Fruit fly (Drosophila melanogaster) whole organism, embryonic: ENCODE results near the gene Fit2.

Experiments
- Abd-B ChIP-seq: fragments of 200-800 bp; sonication (Bioruptor generic); optimal IDR thresholded peaks from 2 replicates; lab custom pipeline; 2018; ENCODE audit warnings: missing biosample characterization, mild to moderate bottlenecking, missing genetic modification characterization, moderate library complexity
- Atf6 ChIP-seq: fragments of 200-800 bp; sonication (Bioruptor generic); IDR thresholded peaks from 2 replicates; pipeline ENCODE4 v1.3.6; 2022; ENCODE audit warnings: missing biosample characterization, missing genetic modification characterization
- CG13123 ChIP-seq: fragments of 200-800 bp; sonication (Bioruptor generic); optimal IDR thresholded peaks from 2 replicates; lab custom pipeline; 2016; ENCODE audit warnings: missing biosample characterization, missing genetic modification characterization
- CG15011 ChIP-seq: fragments of 200-800 bp; sonication (Bioruptor generic); optimal IDR thresholded peaks from 3 replicates; lab custom pipeline; 2018; ENCODE audit warnings: missing biosample characterization, mild to moderate bottlenecking, missing genetic modification characterization
- CG1602 ChIP-seq: fragments of 200-800 bp; sonication (Bioruptor generic); optimal IDR thresholded peaks from 3 replicates; lab custom pipeline; 2016; ENCODE audit warnings: missing biosample characterization, missing genetic modification characterization
- CG17385 ChIP-seq: fragments of 200-800 bp; sonication (Bioruptor generic); optimal IDR thresholded peaks from 3 replicates; lab custom pipeline; 2018; ENCODE audit warnings: missing biosample characterization, mild to moderate bottlenecking, missing genetic modification characterization
- CG2116 ChIP-seq: fragments of 200-800 bp; sonication (Bioruptor generic); optimal IDR thresholded peaks from 3 replicates; lab custom pipeline; 2018; ENCODE audit warnings: missing biosample characterization, mild to moderate bottlenecking, missing genetic modification characterization
- CG2129 ChIP-seq: fragments of 200-800 bp; sonication (Bioruptor generic); IDR thresholded peaks from 2 replicates; pipeline ENCODE4 v1.3.6; 2022; ENCODE audit warnings: missing biosample characterization, missing genetic modification characterization; ENCODE audit not compliant: partially characterized antibody
- CG31224 ChIP-seq: fragments of 200-800 bp; sonication (Bioruptor generic); IDR thresholded peaks from 2 replicates; pipeline ENCODE4 v1.3.6; 2022; ENCODE audit warnings: missing biosample characterization, missing genetic modification characterization
- CG31441 ChIP-seq: fragments of 200-800 bp; sonication (Bioruptor generic); IDR thresholded peaks from 2 replicates; pipeline ENCODE4 v1.3.6; 2022; ENCODE audit warnings: missing biosample characterization, missing genetic modification characterization
- CG3163 ChIP-seq: fragments of 200-800 bp; sonication (Bioruptor generic); optimal IDR thresholded peaks from 3 replicates; lab custom pipeline; 2016; ENCODE audit warnings: missing biosample characterization, missing genetic modification characterization
- CG3407 ChIP-seq: fragments of 200-800 bp; sonication (Bioruptor generic); optimal IDR thresholded peaks from 2 replicates; lab custom pipeline; 2018; ENCODE audit warnings: missing biosample characterization, mild to moderate bottlenecking, missing genetic modification characterization
- CG4282 ChIP-seq: fragments of 200-800 bp; sonication (Bioruptor generic); optimal IDR thresholded peaks from 2 replicates; lab custom pipeline; 2016; ENCODE audit warnings: missing biosample characterization, missing genetic modification characterization
- CG8388 ChIP-seq: fragments of 200-800 bp; sonication (Bioruptor generic); optimal IDR thresholded peaks from 2 replicates; lab custom pipeline; 2019; ENCODE audit warnings: missing biosample characterization, mild to moderate bottlenecking, missing genetic modification characterization, moderate library complexity
- CG8924 ChIP-seq: fragments of 200-800 bp; optimal IDR thresholded peaks from 3 replicates; lab custom pipeline; 2019; ENCODE audit warnings: missing biosample characterization, mild to moderate bottlenecking, missing genetic modification characterization, moderate library complexity
- Camta ChIP-seq: fragments of 200-800 bp; sonication (Bioruptor generic); optimal IDR thresholded peaks from 2 replicates; lab custom pipeline; 2016; ENCODE audit warnings: missing biosample characterization, missing genetic modification characterization
- D19B ChIP-seq: fragments of 200-800 bp; sonication (Bioruptor generic); optimal IDR thresholded peaks from 2 replicates; lab custom pipeline; 2017; ENCODE audit warnings: missing biosample characterization, mild to moderate bottlenecking, missing genetic modification characterization
- Deaf1 ChIP-seq: fragments of 200-800 bp; optimal IDR thresholded peaks from 3 replicates; lab custom pipeline; 2019; ENCODE audit warnings: missing biosample characterization, mild to moderate bottlenecking, missing genetic modification characterization, moderate library complexity
- E2f1 ChIP-seq: fragments of 200-800 bp; sonication (Bioruptor generic); IDR thresholded peaks from 2 replicates; pipeline ENCODE4 v1.3.6; 2022; ENCODE audit warnings: missing biosample characterization, missing genetic modification characterization
- Hr39 ChIP-seq: fragments of >200 bp; optimal IDR thresholded peaks from 2 replicates; lab custom pipeline; 2017
- Lim3 ChIP-seq: fragments of 200-800 bp; sonication (Bioruptor generic); IDR thresholded peaks from 2 replicates; pipeline ENCODE4 v1.3.6; 2022; ENCODE audit warnings: missing biosample characterization, missing genetic modification characterization
- MESR4 ChIP-seq: fragments of 200-800 bp; sonication (Bioruptor generic); optimal IDR thresholded peaks from 2 replicates; lab custom pipeline; 2018; ENCODE audit warnings: missing biosample characterization, mild to moderate bottlenecking, missing genetic modification characterization, moderate library complexity
- Poxn ChIP-seq: fragments of 200-800 bp; sonication (Bioruptor generic); IDR thresholded peaks from 2 replicates; pipeline ENCODE4 v1.3.6; 2022; ENCODE audit warnings: missing biosample characterization, missing genetic modification characterization
- Ravus ChIP-seq: fragments of 200-800 bp; sonication (Bioruptor generic); IDR thresholded peaks from 2 replicates; pipeline ENCODE4 v1.3.6; 2022; ENCODE audit warnings: missing biosample characterization, missing genetic modification characterization
- Sox102F ChIP-seq: fragments of 200-800 bp; sonication (Bioruptor generic); optimal IDR thresholded peaks from 2 replicates; lab custom pipeline; 2018; ENCODE audit warnings: missing biosample characterization, mild to moderate bottlenecking, missing genetic modification characterization, moderate library complexity
- Ssrp ChIP-seq: fragments of 200-800 bp; sonication (Bioruptor generic); optimal IDR thresholded peaks from 2 replicates; lab custom pipeline; 2018; ENCODE audit warnings: missing biosample characterization, mild to moderate bottlenecking, missing genetic modification characterization, moderate library complexity
- ara ChIP-seq: fragments of 200-800 bp; sonication (Bioruptor generic); IDR thresholded peaks from 2 replicates; pipeline ENCODE4 v1.3.6; 2022; ENCODE audit warnings: missing biosample characterization, missing genetic modification characterization
- bigmax ChIP-seq: fragments of 200-800 bp; sonication (Bioruptor generic); optimal IDR thresholded peaks from 2 replicates; lab custom pipeline; 2018; ENCODE audit warnings: missing biosample characterization, mild to moderate bottlenecking, missing genetic modification characterization
- btn ChIP-seq: fragments of 200-800 bp; sonication (Bioruptor generic); optimal IDR thresholded peaks from 2 replicates; lab custom pipeline; 2016; ENCODE audit warnings: missing biosample characterization, missing genetic modification characterization
- cas ChIP-seq: fragments of 200-800 bp; sonication (Bioruptor generic); IDR thresholded peaks from 2 replicates; pipeline ENCODE4 v1.3.6; 2022; ENCODE audit warnings: missing biosample characterization, missing genetic modification characterization
- chm ChIP-seq: fragments of 200-800 bp; sonication (Bioruptor generic); IDR thresholded peaks from 2 replicates; pipeline ENCODE4 v1.3.6; 2022; ENCODE audit warnings: missing biosample characterization, missing genetic modification characterization
- da ChIP-seq: fragments of 200-800 bp; sonication (Bioruptor generic); optimal IDR thresholded peaks from 2 replicates; lab custom pipeline; 2016; ENCODE audit warnings: missing biosample characterization, missing genetic modification characterization
- dmrt11E ChIP-seq: fragments of 200-800 bp; sonication (Bioruptor generic); optimal IDR thresholded peaks from 3 replicates; lab custom pipeline; 2018; ENCODE audit warnings: missing biosample characterization, mild to moderate bottlenecking, missing genetic modification characterization, moderate library complexity
- eve ChIP-seq, 2 experiments: fragments of >200 bp; optimal IDR thresholded peaks; 2 replicates each; lab custom pipeline; 2017; ENCODE audit warnings: missing biosample characterization in 2 of 2, missing genetic modification characterization in 2 of 2
- gce ChIP-seq: fragments of 200-800 bp; sonication (Bioruptor generic); IDR thresholded peaks from 3 replicates; pipeline ENCODE4 v1.3.6; 2022; ENCODE audit warnings: missing biosample characterization, missing genetic modification characterization
- gcm ChIP-seq: fragments of 200-800 bp; sonication (Bioruptor generic); optimal IDR thresholded peaks from 2 replicates; lab custom pipeline; 2019; ENCODE audit warnings: missing biosample characterization, mild to moderate bottlenecking, missing genetic modification characterization, moderate library complexity
- gcm2 ChIP-seq: fragments of 200-800 bp; sonication (Bioruptor generic); optimal IDR thresholded peaks from 2 replicates; lab custom pipeline; 2016; ENCODE audit warnings: missing biosample characterization, missing genetic modification characterization
- grau ChIP-seq: fragments of 200-800 bp; optimal IDR thresholded peaks from 3 replicates; lab custom pipeline; 2019; ENCODE audit warnings: missing biosample characterization, mild to moderate bottlenecking, missing genetic modification characterization, moderate library complexity
- hkb ChIP-seq, 2 experiments: fragments of 200-800 bp in 1 of 2; fragments of >200 bp in 1 of 2; sonication (Bioruptor generic) in 1 of 2; IDR thresholded peaks in 1 of 2; optimal IDR thresholded peaks in 1 of 2; 2 replicates each; pipeline versions ENCODE4 v1.3.6 to Lab custom; 2017 to 2022; ENCODE audit warnings: missing biosample characterization in 1 of 2, missing genetic modification characterization in 1 of 2
- jigr1 ChIP-seq: fragments of 200-800 bp; sonication (Bioruptor generic); IDR thresholded peaks from 3 replicates; pipeline ENCODE4 v1.3.6; 2022; ENCODE audit warnings: missing biosample characterization, missing genetic modification characterization
- kni ChIP-seq: fragments of 200-800 bp; sonication (Bioruptor generic); optimal IDR thresholded peaks from 3 replicates; lab custom pipeline; 2017; ENCODE audit warnings: mild to moderate bottlenecking, missing biosample characterization, missing genetic modification reagents, missing genetic modification characterization
- lilli ChIP-seq: fragments of 200-800 bp; sonication (Bioruptor generic); optimal IDR thresholded peaks from 3 replicates; lab custom pipeline; 2016; ENCODE audit warnings: missing biosample characterization, missing genetic modification characterization
- luna ChIP-seq: fragments of 200-800 bp; sonication (Bioruptor generic); optimal IDR thresholded peaks from 2 replicates; lab custom pipeline; 2016; ENCODE audit warnings: missing biosample characterization, missing genetic modification characterization
- oc ChIP-seq: fragments of 200-800 bp; sonication (Bioruptor generic); optimal IDR thresholded peaks from 2 replicates; lab custom pipeline; 2018; ENCODE audit warnings: missing biosample characterization, mild to moderate bottlenecking, missing genetic modification characterization, moderate library complexity
- pfk ChIP-seq: fragments of 200-800 bp; sonication (Bioruptor generic); optimal IDR thresholded peaks from 2 replicates; lab custom pipeline; 2018; ENCODE audit warnings: missing biosample characterization, mild to moderate bottlenecking, missing genetic modification characterization, moderate library complexity
- prd ChIP-seq, 3 experiments: fragments of >200 bp in 2 of 3; fragments of 200-800 bp in 1 of 3; sonication (Bioruptor generic) in 1 of 3; optimal IDR thresholded peaks in 2 of 3; IDR thresholded peaks in 1 of 3; 2 replicates in 2 of 3; 3 replicates in 1 of 3; pipeline versions ENCODE4 v1.3.6 to Lab custom; 2017 to 2022; ENCODE audit warnings: missing biosample characterization in 1 of 3, missing genetic modification characterization in 1 of 3
- seq ChIP-seq: fragments of 200-800 bp; sonication (Bioruptor generic); IDR thresholded peaks from 2 replicates; pipeline ENCODE4 v1.3.6; 2022; ENCODE audit warnings: missing biosample characterization, missing genetic modification characterization
- sna ChIP-seq: fragments of 200-800 bp; sonication (Bioruptor generic); IDR thresholded peaks from 2 replicates; pipeline ENCODE4 v1.3.6; 2022; ENCODE audit warnings: missing biosample characterization, missing genetic modification characterization; ENCODE audit not compliant: partially characterized antibody
- trem ChIP-seq: fragments of 200-800 bp; optimal IDR thresholded peaks from 3 replicates; lab custom pipeline; 2019; ENCODE audit warnings: missing biosample characterization, mild to moderate bottlenecking, missing genetic modification characterization, moderate library complexity

Gene Fit2

dm6 chr3L:17012017-17012719 is 12.0 kb upstream of the Fit2 start, which contains the start of gene CG3764 (continued):
- TF ChIP-seq CG8388 (GFP tag; lab: Kevin White, UChicago) (peak; percentile 64), CG31224 (GFP tag; lab: Robert Waterston, UW) (peak; percentile 29; the same call in 1 of the 2 replicates), pfk (GFP tag; lab: Kevin White, UChicago) (peak; percentile 74), Sox102F (GFP tag; lab: Kevin White, UChicago) (peak; percentile 46), E2f1 (GFP tag; lab: Robert Waterston, UW) (0 out of 2 replicates have a peak, but pooled peaks have one; percentile 24), CG8924 (peak; percentile 78), chm (peak; percentile 88), da (GFP tag; lab: Kevin White, UChicago) (peak; percentile 72), oc (tag; lab: Kevin White, UChicago) (no peak), Camta (GFP tag; lab: Kevin White, UChicago) (peak; percentile 82), gcm2 (peak; percentile 36), Ssrp (tag; lab: Kevin White, UChicago) (no peak), prd (optimal IDR thresholded peaks at IDR 0.05; lab: Kevin White, UChicago) (no peak), prd (GFP tag; IDR thresholded peaks at IDR 0.05; lab: Robert Waterston, UW) (0 out of 3 replicates have a peak, but pooled peaks have one; percentile 26), CG2116 (peak; percentile 77), luna (GFP tag; lab: Kevin White, UChicago) (no peak), cas (GFP tag; lab: Robert Waterston, UW) (no peak), Abd-B (peak; percentile 62), D19B (GFP tag; lab: Kevin White, UChicago) (peak; percentile 43), CG3407 (GFP tag; lab: Kevin White, UChicago) (peak; percentile 89), bigmax (GFP tag; lab: Kevin White, UChicago) (peak; percentile 70), Poxn (no peak), jigr1 (GFP tag; lab: Robert Waterston, UW) (no peak), lilli (GFP tag; lab: Kevin White, UChicago) (peak; percentile 42), CG31441 (peak; percentile 63), dmrt11E (tag; lab: Kevin White, UChicago) (peak; percentile 44), seq (GFP tag; lab: Robert Waterston, UW) (peak; percentile 85), CG17385 (GFP tag; lab: Kevin White, UChicago) (peak; percentile 80), eve (GFP tag; optimal IDR thresholded peaks at IDR 0.05; lab: Kevin White, UChicago) (no peak), CG1602 (GFP tag; lab: Kevin White, UChicago) (peak; percentile 30), ara (GFP tag; lab: Robert Waterston, UW) (peak; percentile 73), CG3163 (peak; percentile 98), CG4282 (GFP tag; lab: Kevin White, UChicago) (peak; percentile 72), gcm (GFP tag; lab: Kevin White, UChicago) (peak; percentile 74), Ravus (GFP tag; lab: Robert Waterston, UW) (no peak), hkb (optimal IDR thresholded peaks at IDR 0.05; lab: Kevin White, UChicago) (no peak), hkb (GFP tag; IDR thresholded peaks at IDR 0.05; lab: Robert Waterston, UW) (peak; percentile 70), kni (GFP tag; lab: Kevin White, UChicago) (peak; percentile 96), Deaf1 (tag; lab: Kevin White, UChicago) (peak; percentile 55), Lim3 (no peak), Atf6 (0 out of 2 replicates have a peak, but pooled peaks have one; percentile 53), CG2129 (GFP tag; lab: Robert Waterston, UW) (no peak), grau (tag; lab: Kevin White, UChicago) (peak; percentile 63), trem (peak; percentile 85), Hr39 (lab: Kevin White, UChicago) (no peak), CG15011 (GFP tag; lab: Kevin White, UChicago) (peak; percentile 77), btn (GFP tag; lab: Kevin White, UChicago) (peak; percentile 77), CG13123 (GFP tag; lab: Kevin White, UChicago) (peak; percentile 80), sna (no peak), gce (GFP tag; lab: Robert Waterston, UW) (peak; percentile 60; the same call in 1 of the 3 replicates), MESR4 (peak; percentile 77)
